Worm (Caenorhabditis elegans): ENCODE data around the gene ndx-9.

DNA sequence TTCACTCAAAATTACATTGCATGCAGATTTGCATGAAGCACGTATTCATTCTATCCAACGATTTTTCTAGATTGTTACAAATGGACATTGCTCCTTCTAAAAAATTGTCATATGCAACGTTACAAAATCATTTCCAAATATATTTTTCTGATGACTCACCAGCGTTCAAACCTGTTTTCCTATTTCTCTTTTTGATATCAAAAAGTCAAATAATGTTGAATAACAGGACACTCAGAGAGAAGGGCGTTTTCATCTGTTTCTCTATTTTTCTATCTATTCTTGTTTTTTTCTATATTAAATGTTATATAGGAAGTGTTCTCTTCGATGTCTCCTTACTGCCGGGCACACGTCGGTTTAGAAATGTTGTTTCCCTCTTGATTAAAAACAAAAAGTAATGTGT, 5.0 kb downstream of the ndx-9 start:
- TF ChIP-seq ama-1 (optimal IDR thresholded peaks at IDR 0.05) (no peak), sea-1 (GFP tag; conservative IDR thresholded peaks at IDR 0.05) (no peak), hmbx-1 (tag; optimal IDR thresholded peaks at IDR 0.05) (no peak), hmg-4 (GFP tag; optimal IDR thresholded peaks at IDR 0.05) (no peak), B0310.2 (tag; optimal IDR thresholded peaks at IDR 0.05) (no peak), aly-1 (tag; optimal IDR thresholded peaks at IDR 0.05) (no peak), flt-1 (GFP tag; IDR thresholded peaks at IDR 0.05) (no peak), F13C5.2 (tag; optimal IDR thresholded peaks at IDR 0.05) (no peak), tbx-37 (GFP tag; conservative IDR thresholded peaks at IDR 0.05) (no peak)
